Worm (Caenorhabditis elegans) whole organism, early embryonic: ENCODE data around the gene Y54G11A.19.

Source experiments
- B0310.2 ChIP-seq: sonication (generic microtip); optimal IDR thresholded peaks from 2 replicates; lab custom pipeline; 2016; ENCODE audit warnings: mild to moderate bottlenecking, missing genetic modification characterization, missing compliant biosample characterization
- tbx-37 ChIP-seq: fragments of 200-800 bp; sonication (Bioruptor generic); conservative IDR thresholded peaks from 2 replicates; pipeline ENCODE4 v1.3.6; 2022; ENCODE audit warnings: missing genetic modification reagents, missing genetic modification characterization, missing compliant biosample characterization

- TF ChIP-seq B0310.2 (tag; lab: Kevin White, UChicago) (no peak), tbx-37 (no peak)
Measured at ce11 chrII:14230075-14230474, 26.6 kb downstream of the Y54G11A.19 start.
